Fruit fly (Drosophila melanogaster): Measurements from ENCODE around the gene sob.

Gene sob

dm6 chr2L:3571457-3571856 is 9.1 kb downstream of the sob start:
- no peak for TF ChIP-seq noc (tag; optimal IDR thresholded peaks at IDR 0.05)

- no peak for TF ChIP-seq noc (tag; optimal IDR thresholded peaks at IDR 0.05)
These were observed 10.0 kb downstream of the sob start for dm6 chr2L:3570566-3570965.

dm6 chr2L:3569892-3570291 is 10.7 kb downstream of the sob start:
- peak; percentile 5 for TF ChIP-seq noc (tag; optimal IDR thresholded peaks at IDR 0.05)

- no peak for TF ChIP-seq noc (tag; optimal IDR thresholded peaks at IDR 0.05)
These were observed 13.2 kb downstream of the sob start for dm6 chr2L:3567394-3567793.

- no peak for TF ChIP-seq noc (tag; optimal IDR thresholded peaks at IDR 0.05)
These were observed 14.0 kb downstream of the sob start for dm6 chr2L:3566532-3566931.

dm6 chr2L:3564556-3564955 is 16.0 kb downstream of the sob start:
- TF ChIP-seq noc (tag; optimal IDR thresholded peaks at IDR 0.05): no peak

dm6 chr2L:3562435-3562834 is 18.1 kb downstream of the sob start:
- TF ChIP-seq noc (tag; optimal IDR thresholded peaks at IDR 0.05): no peak

dm6 chr2L:3559647-3560046 is 20.9 kb downstream of the sob start:
- TF ChIP-seq noc (tag; optimal IDR thresholded peaks at IDR 0.05): no peak

- TF ChIP-seq noc (tag; optimal IDR thresholded peaks at IDR 0.05): no peak
These were observed 22.3 kb downstream of the sob start for dm6 chr2L:3558299-3558698.

- no peak for TF ChIP-seq noc (tag; optimal IDR thresholded peaks at IDR 0.05)
These were observed 23.1 kb downstream of the sob start for dm6 chr2L:3557471-3557870.

- TF ChIP-seq noc (tag; optimal IDR thresholded peaks at IDR 0.05): no peak
These were observed 23.6 kb downstream of the sob start for dm6 chr2L:3556937-3557336.

dm6 chr2L:3555408-3556058 is 25.0 kb downstream of the sob start:
- TF ChIP-seq noc (tag; optimal IDR thresholded peaks at IDR 0.05): no peak

- no peak for TF ChIP-seq noc (tag; optimal IDR thresholded peaks at IDR 0.05)
These were observed 26.7 kb downstream of the sob start for dm6 chr2L:3553902-3554301.

- no peak for TF ChIP-seq noc (tag; optimal IDR thresholded peaks at IDR 0.05)
These were observed 27.8 kb downstream of the sob start for dm6 chr2L:3552773-3553172.

dm6 chr2L:3550583-3550982 is 30.0 kb downstream of the sob start:
- no peak for TF ChIP-seq noc (tag; optimal IDR thresholded peaks at IDR 0.05)

- TF ChIP-seq noc (tag; optimal IDR thresholded peaks at IDR 0.05): no peak
These were observed 30.8 kb downstream of the sob start for dm6 chr2L:3549742-3550141.

- no peak for TF ChIP-seq noc (tag; optimal IDR thresholded peaks at IDR 0.05)
These were observed 31.7 kb downstream of the sob start for dm6 chr2L:3548879-3549278.

dm6 chr2L:3547512-3547911 is 33.1 kb downstream of the sob start:
- no peak for TF ChIP-seq noc (tag; optimal IDR thresholded peaks at IDR 0.05)
